Worm (Caenorhabditis elegans): ENCODE results near the gene twk-16.

The twk-16 gene

DNA sequence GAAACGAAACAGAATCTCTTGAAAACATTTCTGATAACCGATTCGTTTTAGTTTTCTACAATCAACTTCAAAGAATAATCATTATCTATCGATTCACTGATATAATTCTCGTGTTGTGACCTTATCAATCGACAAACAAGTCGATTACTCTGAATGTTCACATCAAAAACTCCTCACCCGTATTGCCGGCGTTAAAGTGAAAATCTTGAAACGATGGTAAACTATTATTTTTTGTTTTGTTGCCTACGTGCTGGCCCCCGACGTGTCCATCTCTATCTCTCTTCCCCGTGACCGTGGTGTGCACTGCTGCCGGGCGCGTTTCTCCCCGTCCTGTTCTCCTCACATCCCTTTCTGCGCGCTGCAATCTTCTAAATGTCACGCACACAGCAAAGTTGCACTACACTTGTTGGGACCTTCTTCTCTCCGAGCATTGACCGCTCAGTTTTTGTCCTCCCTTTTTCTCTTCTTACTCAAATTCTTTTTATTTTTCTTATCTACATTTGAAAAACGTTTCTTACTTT lies 9.0 kb downstream of the twk-16 start (continued):
- TF ChIP-seq ZK546.5 (tag; optimal IDR thresholded peaks at IDR 0.05) (no peak), T26A8.4 (GFP tag; IDR thresholded peaks at IDR 0.05) (peak; percentile 55), gei-8 (GFP tag; optimal IDR thresholded peaks at IDR 0.05) (no peak), nhr-76 (tag; optimal IDR thresholded peaks at IDR 0.05) (no peak), Y5F2A.4 (GFP tag; optimal IDR thresholded peaks at IDR 0.05) (no peak), T20F7.1 (GFP tag; optimal IDR thresholded peaks at IDR 0.05) (no peak), R02D3.7 (tag; optimal IDR thresholded peaks at IDR 0.05) (no peak), hmg-1.1 (GFP tag; IDR thresholded peaks at IDR 0.05) (peak; percentile 79), jun-1 (tag; optimal IDR thresholded peaks at IDR 0.05) (no peak), nhr-11 (tag; optimal IDR thresholded peaks at IDR 0.05) (peak; percentile 57), fos-1 (tag; optimal IDR thresholded peaks at IDR 0.05) (no peak), spr-1 (tag; optimal IDR thresholded peaks at IDR 0.05) (no peak), set-16 (GFP tag; IDR thresholded peaks at IDR 0.05) (no peak; the same call in 1 of the 2 replicates), ceh-32 (tag; optimal IDR thresholded peaks at IDR 0.05; ENCODE audit: poor library complexity) (no peak), nhr-48 (tag; optimal IDR thresholded peaks at IDR 0.05) (no peak), F26F4.8 (GFP tag; conservative IDR thresholded peaks at IDR 0.05) (no peak), F44E2.7 (GFP tag; IDR thresholded peaks at IDR 0.05) (no peak), arid-1 (GFP tag; conservative IDR thresholded peaks at IDR 0.05) (no peak), F49E8.2 (tag; optimal IDR thresholded peaks at IDR 0.05; ENCODE audit: borderline replicate concordance) (no peak), ZK337.2 (GFP tag; IDR thresholded peaks at IDR 0.05) (no peak), ceh-82 (tag; optimal IDR thresholded peaks at IDR 0.05) (no peak), hif-1 (tag; optimal IDR thresholded peaks at IDR 0.05) (peak; percentile 91 to 100), hlh-30 (tag; optimal IDR thresholded peaks at IDR 0.05; ENCODE audit: insufficient read depth) (peak; percentile 92), zip-11 (GFP tag; IDR thresholded peaks at IDR 0.05) (no peak), cey-2 (tag; optimal IDR thresholded peaks at IDR 0.05; ENCODE audit: borderline replicate concordance, insufficient read depth) (no peak), fkh-10 (GFP tag; optimal IDR thresholded peaks at IDR 0.05) (peak; percentile 16), nhr-77 (tag; optimal IDR thresholded peaks at IDR 0.05) (peak; percentile 73), ctbp-1 (GFP tag; IDR thresholded peaks at IDR 0.05) (peak; percentile 54; the same call in 1 of the 2 replicates), ztf-7 (tag; optimal IDR thresholded peaks at IDR 0.05) (no peak), nhr-111 (GFP tag; optimal IDR thresholded peaks at IDR 0.05) (no peak), nhr-28 (tag; optimal IDR thresholded peaks at IDR 0.05) (peak; percentile 80), ceh-20 (GFP tag; IDR thresholded peaks at IDR 0.05) (no peak), lin-1 (GFP tag; IDR thresholded peaks at IDR 0.05) (peak; percentile 9; the same call in 1 of the 2 replicates), lsy-2 (tag; optimal IDR thresholded peaks at IDR 0.05) (peak in 1 of 2 experiments; percentile 40), saeg-2 (GFP tag; IDR thresholded peaks at IDR 0.05) (no peak), lin-13 (GFP tag; optimal IDR thresholded peaks at IDR 0.05) (no peak), ceh-28 (tag; optimal IDR thresholded peaks at IDR 0.05) (no peak), mxl-2 (GFP tag; conservative IDR thresholded peaks at IDR 0.05) (0 out of 2 replicates have a peak, but pooled peaks have one; percentile 26), mep-1 (tag; optimal IDR thresholded peaks at IDR 0.05) (peak; percentile 69), dmd-9 (GFP tag; IDR thresholded peaks at IDR 0.05) (no peak), tag-97 (GFP tag; IDR thresholded peaks at IDR 0.05) (no peak), mes-2 (tag; optimal IDR thresholded peaks at IDR 0.05; ENCODE audit: poor library complexity, severe bottlenecking) (peak; percentile 4), unc-62 (GFP tag; optimal IDR thresholded peaks at IDR 0.05 in 1 of 2) (peak in 1 of 2 experiments; percentile 91), unc-62 (tag; optimal IDR thresholded peaks at IDR 0.05) (no peak), D1046.2 (GFP tag; IDR thresholded peaks at IDR 0.05) (no peak), ama-1 (optimal IDR thresholded peaks at IDR 0.05) (peak; percentile 38)
